Fruit fly (Drosophila melanogaster) whole organism, prepupa: Measurements from ENCODE around the gene CG12206.
A peak's percentile ranks its signal among the peaks of the same experiment; 100 is the strongest.

Experiments
- Blimp-1 ChIP-seq: fragments of 200-800 bp; sonication (Bioruptor generic); optimal IDR thresholded peaks from 3 replicates; lab custom pipeline; 2017; ENCODE audit warnings: missing biosample characterization, missing genetic modification characterization, mild to moderate bottlenecking, moderate library complexity, missing genetic modification reagents
- CG11294 ChIP-seq: fragments of 200-800 bp; sonication (Bioruptor generic); IDR thresholded peaks from 2 replicates; pipeline ENCODE4 v1.3.6; 2022; ENCODE audit warnings: missing biosample characterization, missing genetic modification characterization
- CG11762 ChIP-seq: fragments of 200-800 bp; sonication (Bioruptor generic); optimal IDR thresholded peaks from 3 replicates; lab custom pipeline; 2016; ENCODE audit warnings: missing biosample characterization, missing genetic modification characterization; ENCODE audit not compliant: insufficient read depth
- CG15336 ChIP-seq: fragments of 200-800 bp; sonication (Bioruptor generic); IDR thresholded peaks from 2 replicates; pipeline ENCODE4 v1.3.6; 2022; ENCODE audit warnings: missing biosample characterization, missing genetic modification characterization
- CG1621 ChIP-seq: fragments of 200-800 bp; sonication (Bioruptor generic); optimal IDR thresholded peaks from 3 replicates; lab custom pipeline; 2018; ENCODE audit warnings: missing biosample characterization, mild to moderate bottlenecking, missing genetic modification characterization
- CG3032 ChIP-seq: fragments of 200-800 bp; optimal IDR thresholded peaks from 2 replicates; lab custom pipeline; 2019; ENCODE audit warnings: missing biosample characterization, mild to moderate bottlenecking, missing genetic modification characterization, moderate library complexity
- CG31627 ChIP-seq: fragments of 200-800 bp; sonication (Bioruptor generic); optimal IDR thresholded peaks from 3 replicates; lab custom pipeline; 2016; ENCODE audit warnings: missing biosample characterization, missing genetic modification characterization
- CG32006 ChIP-seq: fragments of 200-800 bp; sonication (Bioruptor generic); optimal IDR thresholded peaks from 3 replicates; lab custom pipeline; 2017; ENCODE audit warnings: missing biosample characterization, mild to moderate bottlenecking, missing genetic modification characterization
- CG3919 ChIP-seq: fragments of 200-800 bp; sonication (Bioruptor generic); optimal IDR thresholded peaks from 3 replicates; lab custom pipeline; 2016; ENCODE audit warnings: missing biosample characterization, missing genetic modification characterization
- CG4318 ChIP-seq: fragments of 200-800 bp; sonication (Bioruptor generic); optimal IDR thresholded peaks from 3 replicates; lab custom pipeline; 2017; ENCODE audit warnings: missing biosample characterization, mild to moderate bottlenecking, missing genetic modification characterization
- CG6163 ChIP-seq: fragments of 200-800 bp; sonication (Bioruptor generic); IDR thresholded peaks from 3 replicates; pipeline ENCODE4 v1.3.6; 2022; ENCODE audit warnings: missing biosample characterization, missing genetic modification characterization
- CG6276 ChIP-seq: fragments of 200-800 bp; sonication (Bioruptor generic); optimal IDR thresholded peaks from 2 replicates; lab custom pipeline; 2017; ENCODE audit warnings: missing biosample characterization, mild to moderate bottlenecking, missing genetic modification characterization
- CG7368 ChIP-seq: fragments of 200-800 bp; sonication (Bioruptor generic); optimal IDR thresholded peaks from 3 replicates; lab custom pipeline; 2016; ENCODE audit warnings: missing biosample characterization, missing genetic modification characterization
- CG8119 ChIP-seq: fragments of 200-800 bp; sonication (Bioruptor generic); IDR thresholded peaks from 3 replicates; pipeline ENCODE4 v1.3.6; 2022; ENCODE audit warnings: missing biosample characterization, missing genetic modification characterization
- CG8319 ChIP-seq: fragments of 200-800 bp; sonication (Bioruptor generic); optimal IDR thresholded peaks from 3 replicates; lab custom pipeline; 2016; ENCODE audit warnings: missing biosample characterization, missing genetic modification characterization
- CG8632 ChIP-seq: fragments of 200-800 bp; sonication (Bioruptor generic); optimal IDR thresholded peaks from 3 replicates; lab custom pipeline; 2016; ENCODE audit warnings: missing biosample characterization, missing genetic modification characterization
- Eip75B ChIP-seq: fragments of 200-800 bp; sonication (Bioruptor generic); optimal IDR thresholded peaks from 3 replicates; lab custom pipeline; 2016; ENCODE audit warnings: missing biosample characterization, missing genetic modification characterization
- Eip78C ChIP-seq: fragments of 200-800 bp; sonication (Bioruptor generic); peaks from one replicate; lab custom pipeline; 2016; ENCODE audit warnings: missing biosample characterization, missing genetic modification characterization
- Ets21C ChIP-seq: fragments of 200-800 bp; sonication (Bioruptor generic); optimal IDR thresholded peaks from 3 replicates; lab custom pipeline; 2016; ENCODE audit warnings: missing biosample characterization, missing genetic modification characterization
- Ets96B ChIP-seq: fragments of 200-800 bp; optimal IDR thresholded peaks from 2 replicates; lab custom pipeline; 2019; ENCODE audit warnings: missing biosample characterization, mild to moderate bottlenecking, missing genetic modification characterization, moderate library complexity
- Gug ChIP-seq: fragments of 200-800 bp; sonication (Bioruptor generic); IDR thresholded peaks from 2 replicates; pipeline ENCODE4 v1.3.6; 2022; ENCODE audit warnings: missing biosample characterization, missing genetic modification characterization
- Hr38 ChIP-seq: sonication (Bioruptor generic); optimal IDR thresholded peaks from 2 replicates; lab custom pipeline; 2016; ENCODE audit warnings: missing biosample characterization, missing genetic modification characterization
- Hr4 ChIP-seq: fragments of 200-800 bp; sonication (Bioruptor generic); optimal IDR thresholded peaks from 3 replicates; lab custom pipeline; 2016; ENCODE audit warnings: missing biosample characterization, missing genetic modification characterization
- Lpt ChIP-seq: fragments of 200-800 bp; sonication (Bioruptor generic); optimal IDR thresholded peaks from 3 replicates; lab custom pipeline; 2016; ENCODE audit warnings: missing biosample characterization, missing genetic modification characterization
- Met ChIP-seq: fragments of 200-800 bp; sonication (Bioruptor generic); optimal IDR thresholded peaks from 3 replicates; lab custom pipeline; 2016; ENCODE audit warnings: missing biosample characterization, missing genetic modification characterization
- OdsH ChIP-seq: fragments of 200-800 bp; sonication (Bioruptor generic); optimal IDR thresholded peaks from 3 replicates; lab custom pipeline; 2016; ENCODE audit warnings: missing biosample characterization, missing genetic modification characterization
- Smox ChIP-seq: fragments of 200-800 bp; sonication (Bioruptor generic); optimal IDR thresholded peaks from 3 replicates; lab custom pipeline; 2016; ENCODE audit warnings: missing biosample characterization, missing genetic modification characterization
- Sox14 ChIP-seq: fragments of 200-800 bp; sonication (Bioruptor generic); optimal IDR thresholded peaks from 3 replicates; lab custom pipeline; 2016; ENCODE audit warnings: missing biosample characterization, missing genetic modification characterization
- Sox15 ChIP-seq: fragments of 200-800 bp; sonication (Bioruptor generic); optimal IDR thresholded peaks from 3 replicates; lab custom pipeline; 2016; ENCODE audit warnings: missing biosample characterization, missing genetic modification characterization
- achi ChIP-seq: fragments of 200-800 bp; sonication (Bioruptor generic); optimal IDR thresholded peaks from 3 replicates; lab custom pipeline; 2016; ENCODE audit warnings: missing biosample characterization, missing genetic modification characterization
- acj6 ChIP-seq: fragments of 200-800 bp; sonication (Bioruptor generic); optimal IDR thresholded peaks from 3 replicates; lab custom pipeline; 2016; ENCODE audit warnings: missing biosample characterization, missing genetic modification characterization
- dac ChIP-seq: fragments of 200-800 bp; sonication (Bioruptor generic); optimal IDR thresholded peaks from 2 replicates; lab custom pipeline; 2017; ENCODE audit warnings: missing biosample characterization, mild to moderate bottlenecking, missing genetic modification characterization
- dsx ChIP-seq: fragments of 200-800 bp; optimal IDR thresholded peaks from 3 replicates; lab custom pipeline; 2019; ENCODE audit warnings: missing biosample characterization, mild to moderate bottlenecking, missing genetic modification characterization, moderate library complexity; ENCODE audit not compliant: poor library complexity, severe bottlenecking
- eg ChIP-seq: fragments of 200-800 bp; sonication (Bioruptor generic); IDR thresholded peaks from 3 replicates; pipeline ENCODE4 v1.3.6; 2022; ENCODE audit warnings: missing biosample characterization, missing genetic modification characterization
- fd85E ChIP-seq: fragments of 200-800 bp; sonication (Bioruptor generic); optimal IDR thresholded peaks from 3 replicates; lab custom pipeline; 2016; ENCODE audit warnings: missing biosample characterization, missing genetic modification characterization
- net ChIP-seq: fragments of 200-800 bp; sonication (Bioruptor generic); optimal IDR thresholded peaks from 3 replicates; lab custom pipeline; 2016; ENCODE audit warnings: missing biosample characterization, missing genetic modification characterization
- pdm3 ChIP-seq: fragments of 200-800 bp; sonication (Bioruptor generic); optimal IDR thresholded peaks from 3 replicates; lab custom pipeline; 2016; ENCODE audit warnings: missing biosample characterization, missing genetic modification characterization
- salr ChIP-seq, 2 experiments: fragments of 200-800 bp; sonication (Bioruptor generic); optimal IDR thresholded peaks; 3 replicates each; lab custom pipeline; 2016 to 2018; ENCODE audit warnings: missing biosample characterization in 2 of 2, missing genetic modification characterization in 2 of 2, mild to moderate bottlenecking in 1 of 2

Gene CG12206

DNA sequence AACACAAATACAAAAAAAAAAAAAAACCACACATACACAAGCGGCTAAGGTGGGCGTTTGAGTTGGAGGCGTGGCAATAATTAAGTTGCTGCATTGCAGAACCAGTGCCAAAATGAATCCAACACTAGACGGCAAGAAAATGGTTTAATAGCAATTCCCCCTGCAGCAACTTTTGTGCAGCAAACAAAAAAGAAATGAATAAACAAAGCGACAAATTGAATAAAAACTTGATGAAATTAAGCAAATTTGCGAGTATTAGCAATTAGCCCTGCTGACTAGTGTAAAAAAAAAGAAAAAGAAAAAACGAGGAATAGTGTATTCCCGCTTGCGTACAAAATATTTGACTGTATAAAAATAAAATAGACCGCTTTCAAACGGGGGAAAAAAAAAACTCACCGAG lies 19.6 kb downstream of the CG12206 start:
- TF ChIP-seq pdm3 (GFP tag; lab: Kevin White, UChicago) (peak; percentile 43), Sox14 (GFP tag; lab: Kevin White, UChicago) (peak; percentile 22), salr (GFP tag; optimal IDR thresholded peaks at IDR 0.05; lab: Kevin White, UChicago) (peak in 1 of 2 experiments; percentile 61), CG4318 (peak; percentile 55), CG3032 (tag; lab: Kevin White, UChicago) (no peak), OdsH (peak; percentile 43), Hr38 (GFP tag; lab: Kevin White, UChicago) (no peak), net (peak; percentile 40), CG1621 (no peak), Eip75B (no peak), CG6276 (GFP tag; lab: Kevin White, UChicago) (peak; percentile 82), CG8119 (GFP tag; lab: Robert Waterston, UW) (peak; percentile 86), CG8632 (GFP tag; lab: Kevin White, UChicago) (no peak), fd85E (GFP tag; lab: Kevin White, UChicago) (no peak), CG3919 (GFP tag; lab: Kevin White, UChicago) (peak; percentile 36), CG6163 (peak; percentile 84), Ets96B (tag; lab: Kevin White, UChicago) (no peak), Blimp-1 (GFP tag; lab: Kevin White, UChicago) (no peak), CG11762 (GFP tag; lab: Kevin White, UChicago) (no peak), Smox (GFP tag; lab: Kevin White, UChicago) (no peak), dsx (GFP tag; lab: Kevin White, UChicago) (no peak), CG11294 (GFP tag; lab: Robert Waterston, UW) (peak; percentile 59; the same call in 1 of the 2 replicates), Eip78C (peak; percentile 60), acj6 (GFP tag; lab: Kevin White, UChicago) (peak; percentile 11), CG32006 (GFP tag; lab: Kevin White, UChicago) (peak; percentile 83), CG8319 (no peak), Lpt (GFP tag; lab: Kevin White, UChicago) (peak; percentile 47), Met (GFP tag; lab: Kevin White, UChicago) (no peak), achi (GFP tag; lab: Kevin White, UChicago) (peak; percentile 43), Gug (GFP tag; lab: Robert Waterston, UW) (peak; percentile 65), CG15336 (GFP tag; lab: Robert Waterston, UW) (peak; percentile 88), Sox15 (GFP tag; lab: Kevin White, UChicago) (no peak), eg (peak; percentile 88), Ets21C (GFP tag; lab: Kevin White, UChicago) (no peak), dac (GFP tag; lab: Kevin White, UChicago) (peak; percentile 61), Hr4 (GFP tag; lab: Kevin White, UChicago) (peak; percentile 84)

DNA sequence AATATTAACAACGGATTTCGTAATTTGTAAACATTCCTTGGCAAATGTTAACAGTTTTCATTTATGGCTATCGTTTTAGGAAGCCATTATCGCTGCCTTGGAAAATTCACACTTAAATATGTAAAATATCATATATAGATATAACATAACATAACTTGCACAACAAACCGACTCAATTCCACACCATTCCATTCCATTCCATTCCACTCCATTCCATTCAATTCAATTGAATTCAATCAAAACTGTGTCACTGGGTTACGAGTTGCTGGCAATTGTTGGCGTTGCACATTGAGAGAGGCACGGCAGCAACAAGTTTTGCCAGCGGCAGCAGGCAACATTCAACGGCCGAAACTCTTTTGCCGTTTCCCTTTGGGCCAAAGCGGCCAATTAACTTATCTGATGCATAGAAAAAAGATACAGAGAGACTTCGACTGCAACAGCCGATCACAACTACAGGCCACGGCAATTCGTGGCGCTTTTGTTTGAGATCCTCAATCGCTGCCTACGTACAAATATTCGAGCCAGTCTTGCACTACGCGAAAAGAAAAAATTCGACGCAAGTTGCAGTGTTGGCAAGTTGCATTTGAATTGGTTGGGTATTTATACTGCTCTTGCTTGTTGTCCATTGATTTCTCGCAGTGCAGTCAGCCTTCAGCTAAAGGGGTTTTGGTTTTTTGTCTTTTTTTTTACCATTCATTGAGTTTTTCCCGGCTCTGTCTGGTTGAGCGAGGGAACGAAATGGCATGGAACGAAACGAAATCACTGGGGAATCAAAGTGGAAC lies 21.1 kb downstream of the CG12206 start:
- TF ChIP-seq pdm3 (GFP tag; lab: Kevin White, UChicago) (peak; percentile 4), CG32006 (GFP tag; lab: Kevin White, UChicago) (peak; percentile 67), CG11294 (GFP tag; lab: Robert Waterston, UW) (peak; percentile 64; the same call in 1 of the 2 replicates), CG6163 (peak; percentile 55; the same call in 2 of the 3 replicates), CG6276 (GFP tag; lab: Kevin White, UChicago) (peak; percentile 66), CG3919 (GFP tag; lab: Kevin White, UChicago) (peak; percentile 16), Hr4 (GFP tag; lab: Kevin White, UChicago) (peak; percentile 70), CG15336 (GFP tag; lab: Robert Waterston, UW) (peak; percentile 61), CG8119 (GFP tag; lab: Robert Waterston, UW) (peak; percentile 44), dac (GFP tag; lab: Kevin White, UChicago) (peak; percentile 29), Ets21C (GFP tag; lab: Kevin White, UChicago) (no peak), Eip78C (peak; percentile 56), Lpt (GFP tag; lab: Kevin White, UChicago) (peak; percentile 6), eg (peak; percentile 79), CG7368 (GFP tag; lab: Kevin White, UChicago) (no peak), Gug (GFP tag; lab: Robert Waterston, UW) (peak; percentile 46), CG31627 (GFP tag; lab: Kevin White, UChicago) (no peak), fd85E (GFP tag; lab: Kevin White, UChicago) (no peak)
- TF ChIP-seq, all 60 proteins: peak for 14
